Fruit fly (Drosophila melanogaster): ENCODE data around the gene dls.

DNA sequence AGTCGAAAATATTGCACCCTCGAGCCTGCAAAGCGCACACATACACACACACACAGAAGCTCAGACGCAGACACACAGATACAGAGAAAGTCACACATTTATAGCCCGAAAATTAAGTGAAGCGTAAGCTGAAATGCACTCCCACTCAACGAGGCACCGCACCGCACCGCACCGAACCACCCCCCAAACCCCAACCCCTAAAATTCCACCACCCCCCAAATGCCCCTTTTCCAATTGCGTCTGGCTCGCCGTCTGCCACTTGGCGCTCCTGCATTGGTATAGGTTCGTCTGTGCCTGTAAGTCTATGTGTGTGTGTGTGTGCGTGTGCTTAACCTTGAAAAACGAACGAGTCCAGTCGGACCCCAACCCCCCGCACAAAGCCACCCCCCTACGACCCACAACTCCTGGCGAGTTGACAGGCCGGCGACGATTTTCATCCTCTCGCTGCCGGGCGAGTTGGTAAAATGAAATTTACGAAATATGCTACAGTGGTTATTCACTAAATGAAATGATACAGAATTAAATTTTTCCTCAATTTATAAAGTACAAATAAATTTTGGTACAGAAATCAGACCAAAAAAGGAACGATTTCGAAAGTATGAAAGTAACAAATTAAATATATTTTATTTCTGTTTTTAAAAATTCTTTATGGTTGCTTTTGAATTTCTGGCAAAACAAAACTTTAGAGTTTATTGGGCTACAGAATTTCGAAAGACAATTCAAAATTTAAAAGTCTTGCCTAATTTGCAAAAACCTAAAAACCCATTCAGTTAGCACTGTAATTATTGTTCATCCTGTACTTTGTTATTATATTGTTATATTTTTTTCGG is 18.3 kb upstream of the dls start:
- TF ChIP-seq br (GFP tag; optimal IDR thresholded peaks at IDR 0.05) (no peak), Hr78 (GFP tag; optimal IDR thresholded peaks at IDR 0.05) (no peak), woc (GFP tag; optimal IDR thresholded peaks at IDR 0.05) (peak; percentile 39), Abd-B (GFP tag; optimal IDR thresholded peaks at IDR 0.05) (no peak), usp (GFP tag; optimal IDR thresholded peaks at IDR 0.05) (no peak), lola (GFP tag; optimal IDR thresholded peaks at IDR 0.05) (no peak), foxo (GFP tag; optimal IDR thresholded peaks at IDR 0.05) (peak in 1 of 2 experiments; percentile 60), pan (optimal IDR thresholded peaks at IDR 0.05) (no peak), N (GFP tag; optimal IDR thresholded peaks at IDR 0.05) (no peak), jim (GFP tag; optimal IDR thresholded peaks at IDR 0.05) (no peak), Myc (optimal IDR thresholded peaks at IDR 0.05) (no peak)

Measured in whole organism, wandering third instar larva.